Fruit fly (Drosophila melanogaster) whole organism, embryonic: ENCODE data around the gene CG43439.

Source experiments
- Adf1 ChIP-seq: fragments of 200-800 bp; sonication (Bioruptor generic); IDR thresholded peaks from 2 replicates; pipeline ENCODE4 v1.3.6; 2022; ENCODE audit warnings: missing biosample characterization, missing genetic modification characterization
- Atf6 ChIP-seq: fragments of 200-800 bp; sonication (Bioruptor generic); IDR thresholded peaks from 2 replicates; pipeline ENCODE4 v1.3.6; 2022; ENCODE audit warnings: missing biosample characterization, missing genetic modification characterization
- CG10267 ChIP-seq: fragments of 200-800 bp; sonication (Bioruptor generic); optimal IDR thresholded peaks from 2 replicates; lab custom pipeline; 2018; ENCODE audit warnings: missing biosample characterization, mild to moderate bottlenecking, missing genetic modification characterization, moderate library complexity
- CG11247 ChIP-seq: fragments of 200-800 bp; sonication (Bioruptor generic); IDR thresholded peaks from 2 replicates; pipeline ENCODE4 v1.3.6; 2022; ENCODE audit warnings: missing biosample characterization, missing genetic modification characterization
- CG11456 ChIP-seq: fragments of 200-800 bp; sonication (Bioruptor generic); IDR thresholded peaks from 3 replicates; pipeline ENCODE4 v1.3.6; 2022; ENCODE audit warnings: missing biosample characterization, missing genetic modification characterization
- CG11560 ChIP-seq: fragments of 200-800 bp; sonication (Bioruptor generic); IDR thresholded peaks from 3 replicates; pipeline ENCODE4 v1.3.6; 2022; ENCODE audit warnings: missing biosample characterization, missing genetic modification characterization
- CG12071 ChIP-seq: fragments of 200-800 bp; sonication (Bioruptor generic); optimal IDR thresholded peaks from 3 replicates; lab custom pipeline; 2018; ENCODE audit warnings: missing biosample characterization, mild to moderate bottlenecking, missing genetic modification characterization
- CG17612 ChIP-seq: fragments of 200-800 bp; sonication (Bioruptor generic); IDR thresholded peaks from 2 replicates; pipeline ENCODE4 v1.3.6; 2022; ENCODE audit warnings: missing biosample characterization, missing genetic modification characterization
- CG17912 ChIP-seq: fragments of 200-800 bp; sonication (Bioruptor generic); optimal IDR thresholded peaks from 2 replicates; lab custom pipeline; 2018; ENCODE audit warnings: missing biosample characterization, mild to moderate bottlenecking, missing genetic modification characterization
- CG1792 ChIP-seq: fragments of 200-800 bp; sonication (Bioruptor generic); optimal IDR thresholded peaks from 2 replicates; lab custom pipeline; 2016; ENCODE audit warnings: missing biosample characterization, missing genetic modification characterization
- CG2116 ChIP-seq: fragments of 200-800 bp; sonication (Bioruptor generic); optimal IDR thresholded peaks from 3 replicates; lab custom pipeline; 2018; ENCODE audit warnings: missing biosample characterization, mild to moderate bottlenecking, missing genetic modification characterization
- CG2889 ChIP-seq: fragments of 200-800 bp; sonication (Bioruptor generic); IDR thresholded peaks from 3 replicates; pipeline ENCODE4 v1.3.6; 2022; ENCODE audit warnings: missing biosample characterization, missing genetic modification characterization
- CG3847 ChIP-seq: fragments of 200-800 bp; sonication (Bioruptor generic); IDR thresholded peaks from 2 replicates; pipeline ENCODE4 v1.3.6; 2022; ENCODE audit warnings: missing biosample characterization, missing genetic modification characterization
- CG43689 ChIP-seq: fragments of 200-800 bp; sonication (Bioruptor generic); IDR thresholded peaks from 2 replicates; pipeline ENCODE4 v1.3.6; 2022; ENCODE audit warnings: missing biosample characterization, missing genetic modification characterization
- CG4424 ChIP-seq: fragments of 200-800 bp; sonication (Bioruptor generic); optimal IDR thresholded peaks from 3 replicates; lab custom pipeline; 2016; ENCODE audit warnings: missing biosample characterization, missing genetic modification characterization
- CG7556 ChIP-seq: fragments of 200-800 bp; sonication (Bioruptor generic); optimal IDR thresholded peaks from 2 replicates; lab custom pipeline; 2017; ENCODE audit warnings: missing biosample characterization, mild to moderate bottlenecking, missing genetic modification characterization
- CG7786 ChIP-seq: fragments of 200-800 bp; sonication (Bioruptor generic); optimal IDR thresholded peaks from 2 replicates; lab custom pipeline; 2016; ENCODE audit warnings: missing biosample characterization, missing genetic modification characterization
- CG8944 ChIP-seq: fragments of 200-800 bp; sonication (Bioruptor generic); optimal IDR thresholded peaks from 3 replicates; lab custom pipeline; 2016; ENCODE audit warnings: missing biosample characterization, missing genetic modification characterization
- CG9932 ChIP-seq: fragments of 200-800 bp; sonication (Bioruptor generic); IDR thresholded peaks from 2 replicates; pipeline ENCODE4 v1.3.6; 2022; ENCODE audit warnings: missing biosample characterization, missing genetic modification characterization
- CTCF ChIP-seq: fragments of 200-800 bp; sonication (Bioruptor generic); optimal IDR thresholded peaks from 2 replicates; lab custom pipeline; 2017; ENCODE audit warnings: missing biosample characterization, mild to moderate bottlenecking, missing genetic modification characterization, moderate library complexity
- CrebB ChIP-seq: fragments of 200-800 bp; sonication (Bioruptor generic); optimal IDR thresholded peaks from 3 replicates; lab custom pipeline; 2018; ENCODE audit warnings: missing biosample characterization, mild to moderate bottlenecking, missing genetic modification characterization
- Drgx ChIP-seq: fragments of 200-800 bp; sonication (Bioruptor generic); IDR thresholded peaks from 2 replicates; pipeline ENCODE4 v1.3.6; 2022; ENCODE audit warnings: missing biosample characterization, missing genetic modification characterization
- ERR ChIP-seq: fragments of 200-800 bp; sonication (Bioruptor generic); optimal IDR thresholded peaks from 2 replicates; lab custom pipeline; 2016; ENCODE audit warnings: missing biosample characterization, missing genetic modification characterization
- H2.0 ChIP-seq: fragments of 200-800 bp; sonication (Bioruptor generic); IDR thresholded peaks from 2 replicates; pipeline ENCODE4 v1.3.6; 2022; ENCODE audit warnings: missing biosample characterization, missing genetic modification characterization
- Hmx ChIP-seq: fragments of 200-800 bp; sonication (Bioruptor generic); optimal IDR thresholded peaks from 2 replicates; lab custom pipeline; 2016; ENCODE audit warnings: missing biosample characterization, missing genetic modification characterization
- Hr78 ChIP-seq, 2 experiments: fragments of 200-800 bp in 1 of 2; fragments of >200 bp in 1 of 2; sonication (Bioruptor generic) in 1 of 2; optimal IDR thresholded peaks; 2 replicates each; lab custom pipeline; 2017 to 2019; ENCODE audit warnings: missing biosample characterization in 2 of 2, missing genetic modification characterization in 2 of 2, mild to moderate bottlenecking in 1 of 2, moderate library complexity in 1 of 2
- Kr ChIP-seq: fragments of 200-800 bp; sonication (Bioruptor generic); optimal IDR thresholded peaks from 2 replicates; lab custom pipeline; 2017; ENCODE audit warnings: missing biosample characterization, mild to moderate bottlenecking, missing genetic modification characterization
- Mad ChIP-seq: fragments of 200-800 bp; sonication (Bioruptor generic); optimal IDR thresholded peaks from 2 replicates; lab custom pipeline; 2016; ENCODE audit warnings: missing biosample characterization, missing genetic modification characterization
- Poxn ChIP-seq: fragments of 200-800 bp; sonication (Bioruptor generic); IDR thresholded peaks from 2 replicates; pipeline ENCODE4 v1.3.6; 2022; ENCODE audit warnings: missing biosample characterization, missing genetic modification characterization
- Sry-β ChIP-seq: fragments of 200-800 bp; sonication (Bioruptor generic); optimal IDR thresholded peaks from 2 replicates; lab custom pipeline; 2018; ENCODE audit warnings: missing biosample characterization, mild to moderate bottlenecking, missing genetic modification characterization, moderate library complexity
- Taf1 ChIP-seq: fragments of 200-800 bp; sonication (Bioruptor generic); IDR thresholded peaks from 2 replicates; pipeline ENCODE4 v1.3.6; 2022; ENCODE audit warnings: missing biosample characterization, missing genetic modification characterization
- ap ChIP-seq: fragments of 200-800 bp; sonication (Bioruptor generic); IDR thresholded peaks from 2 replicates; pipeline ENCODE4 v1.3.6; 2022; ENCODE audit warnings: missing biosample characterization, missing genetic modification characterization
- ase ChIP-seq: fragments of 200-800 bp; sonication (Bioruptor generic); IDR thresholded peaks from 3 replicates; pipeline ENCODE4 v1.3.6; 2022; ENCODE audit warnings: missing biosample characterization, missing genetic modification characterization
- caup ChIP-seq: fragments of 200-800 bp; sonication (Bioruptor generic); optimal IDR thresholded peaks from 3 replicates; lab custom pipeline; 2017; ENCODE audit warnings: missing biosample characterization, mild to moderate bottlenecking, missing genetic modification characterization, moderate library complexity; ENCODE audit not compliant: severe bottlenecking
- chinmo ChIP-seq: fragments of 200-800 bp; sonication (Bioruptor generic); IDR thresholded peaks from 4 replicates; pipeline ENCODE4 v1.3.6; 2022; ENCODE audit warnings: missing biosample characterization, missing genetic modification characterization; ENCODE audit not compliant: partially characterized antibody
- ci ChIP-seq: fragments of 200-800 bp; sonication (Bioruptor generic); IDR thresholded peaks from 3 replicates; pipeline ENCODE4 v1.3.6; 2022; ENCODE audit warnings: missing biosample characterization, missing genetic modification characterization
- crp ChIP-seq, 2 experiments: fragments of 200-800 bp; sonication (Bioruptor generic); optimal IDR thresholded peaks; 2 replicates in 1 of 2; 3 replicates in 1 of 2; lab custom pipeline; 2017; ENCODE audit warnings: missing biosample characterization in 2 of 2, missing genetic modification characterization in 2 of 2, mild to moderate bottlenecking in 1 of 2, moderate library complexity in 1 of 2
- da ChIP-seq: fragments of 200-800 bp; sonication (Bioruptor generic); optimal IDR thresholded peaks from 2 replicates; lab custom pipeline; 2016; ENCODE audit warnings: missing biosample characterization, missing genetic modification characterization
- dmrt99B ChIP-seq: fragments of 200-800 bp; sonication (Bioruptor generic); optimal IDR thresholded peaks from 2 replicates; lab custom pipeline; 2018; ENCODE audit warnings: missing biosample characterization, mild to moderate bottlenecking, missing genetic modification characterization, moderate library complexity
- dpn ChIP-seq, 2 experiments: fragments of 200-800 bp; sonication (Bioruptor generic); optimal IDR thresholded peaks; 3 replicates each; lab custom pipeline; 2016; ENCODE audit warnings: missing biosample characterization in 2 of 2, missing genetic modification characterization in 2 of 2
- fd64A ChIP-seq: fragments of 200-800 bp; sonication (Bioruptor generic); optimal IDR thresholded peaks from 3 replicates; lab custom pipeline; 2018; ENCODE audit warnings: missing biosample characterization, mild to moderate bottlenecking, missing genetic modification characterization
- gsb ChIP-seq: fragments of 200-800 bp; sonication (Bioruptor generic); IDR thresholded peaks from 2 replicates; pipeline ENCODE4 v1.3.6; 2022; ENCODE audit warnings: missing biosample characterization, missing genetic modification characterization
- insv ChIP-seq, 2 experiments: fragments of 200-800 bp; sonication (Bioruptor generic); optimal IDR thresholded peaks; 3 replicates each; lab custom pipeline; 2016 to 2018; ENCODE audit warnings: missing biosample characterization in 2 of 2, missing genetic modification characterization in 2 of 2
- klu ChIP-seq: fragments of 200-800 bp; sonication (Bioruptor generic); IDR thresholded peaks from 2 replicates; pipeline ENCODE4 v1.3.6; 2022; ENCODE audit warnings: missing biosample characterization, missing genetic modification characterization
- sqz ChIP-seq: fragments of 200-800 bp; sonication (Bioruptor generic); optimal IDR thresholded peaks from 3 replicates; lab custom pipeline; 2018; ENCODE audit warnings: missing biosample characterization, mild to moderate bottlenecking, missing genetic modification characterization
- stwl ChIP-seq: fragments of 200-800 bp; sonication (Bioruptor generic); optimal IDR thresholded peaks from 3 replicates; lab custom pipeline; 2018; ENCODE audit warnings: missing biosample characterization, mild to moderate bottlenecking, missing genetic modification characterization, moderate library complexity
- tap ChIP-seq: fragments of 200-800 bp; optimal IDR thresholded peaks from 3 replicates; lab custom pipeline; 2019; ENCODE audit warnings: missing biosample characterization, mild to moderate bottlenecking, missing genetic modification characterization, moderate library complexity
- toy ChIP-seq: fragments of 200-800 bp; sonication (Bioruptor generic); IDR thresholded peaks from 2 replicates; pipeline ENCODE4 v1.3.6; 2022; ENCODE audit warnings: missing biosample characterization, missing genetic modification characterization
- unpg ChIP-seq: fragments of 200-800 bp; sonication (Bioruptor generic); optimal IDR thresholded peaks from 3 replicates; lab custom pipeline; 2018; ENCODE audit warnings: missing biosample characterization, mild to moderate bottlenecking, missing genetic modification characterization, moderate library complexity
- zen ChIP-seq: fragments of 200-800 bp; sonication (Bioruptor generic); optimal IDR thresholded peaks from 3 replicates; lab custom pipeline; 2018; ENCODE audit warnings: missing biosample characterization, mild to moderate bottlenecking, missing genetic modification characterization, moderate library complexity
- zen2 ChIP-seq: fragments of 200-800 bp; sonication (Bioruptor generic); IDR thresholded peaks from 3 replicates; pipeline ENCODE4 v1.3.6; 2022; ENCODE audit warnings: missing biosample characterization, missing genetic modification characterization; ENCODE audit not compliant: partially characterized antibody

CG43439 gene

DNA sequence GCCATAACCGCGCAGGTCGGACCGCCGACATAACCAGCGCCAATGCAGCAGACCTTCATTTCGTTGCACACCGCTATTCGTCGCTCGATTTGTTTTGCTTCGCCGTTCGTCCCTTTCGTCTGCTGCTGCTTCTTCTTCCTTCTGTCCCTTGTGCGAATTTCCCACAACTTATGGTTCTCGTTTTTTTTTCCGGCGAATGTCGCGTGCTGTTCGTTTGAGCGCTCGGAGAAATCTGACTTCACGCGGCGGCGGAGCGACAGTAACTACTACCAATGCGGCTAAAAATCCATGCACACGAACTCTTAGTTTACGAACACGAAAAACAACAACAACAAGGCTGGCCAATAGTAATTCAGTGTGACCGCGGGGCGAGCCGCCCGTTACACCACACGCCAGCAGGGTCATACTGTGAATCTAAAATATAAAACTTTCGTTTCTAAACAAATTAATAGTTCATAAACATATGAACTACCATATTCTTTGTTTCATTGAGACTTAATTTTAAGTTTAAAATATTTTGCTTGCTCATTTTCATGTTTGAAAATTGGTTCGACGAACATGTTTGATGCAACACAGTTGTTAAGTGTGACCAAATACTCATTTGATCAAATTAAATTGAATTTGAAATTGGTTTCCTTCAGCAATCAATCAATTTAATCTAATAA is 19.8 kb downstream of the CG43439 start, which contains the start of gene sgl (continued):
- TF ChIP-seq crp (GFP tag; optimal IDR thresholded peaks at IDR 0.05; lab: Kevin White, UChicago) (no peak), tap (tag; lab: Kevin White, UChicago) (no peak), fd64A (GFP tag; lab: Kevin White, UChicago) (no peak), Taf1 (no peak), CG2116 (GFP tag; lab: Kevin White, UChicago) (peak; percentile 47), klu (GFP tag; lab: Robert Waterston, UW) (no peak), Adf1 (GFP tag; lab: Robert Waterston, UW) (peak; percentile 60; the same call in 1 of the 2 replicates), CG10267 (tag; lab: Kevin White, UChicago) (peak; percentile 70), dpn (GFP tag; optimal IDR thresholded peaks at IDR 0.05; lab: Kevin White, UChicago) (peak in 1 of 2 experiments; percentile 42), toy (no peak), CG4424 (GFP tag; lab: Kevin White, UChicago) (peak; percentile 19), CrebB (tag; lab: Kevin White, UChicago) (peak; percentile 22), ap (GFP tag; lab: Robert Waterston, UW) (no peak), CG8944 (GFP tag; lab: Kevin White, UChicago) (no peak), ci (GFP tag; lab: Robert Waterston, UW) (peak; percentile 76), sqz (GFP tag; lab: Kevin White, UChicago) (peak; percentile 81), ase (no peak), CG7786 (GFP tag; lab: Kevin White, UChicago) (peak; percentile 18), CG7556 (no peak), Atf6 (peak; percentile 42; the same call in 1 of the 2 replicates), unpg (no peak), chinmo (GFP tag; lab: Robert Waterston, UW) (peak; percentile 93; the same call in 3 of the 4 replicates), CG1792 (GFP tag; lab: Kevin White, UChicago) (no peak), CG12071 (GFP tag; lab: Kevin White, UChicago) (peak; percentile 3), H2.0 (GFP tag; lab: Robert Waterston, UW) (no peak), zen2 (GFP tag; lab: Robert Waterston, UW) (no peak), CG43689 (no peak), Sry-β (peak; percentile 50), CG9932 (GFP tag; lab: Robert Waterston, UW) (peak; percentile 48), Hr78 (GFP tag; optimal IDR thresholded peaks at IDR 0.05; lab: Kevin White, UChicago) (no peak), dmrt99B (tag; lab: Kevin White, UChicago) (no peak), insv (GFP tag; optimal IDR thresholded peaks at IDR 0.05; lab: Kevin White, UChicago) (peak; percentile 41 to 93), CTCF (GFP tag; lab: Kevin White, UChicago) (no peak), Hmx (GFP tag; lab: Kevin White, UChicago) (no peak), CG17612 (GFP tag; lab: Robert Waterston, UW) (no peak), zen (tag; lab: Kevin White, UChicago) (peak; percentile 30), ERR (GFP tag; lab: Kevin White, UChicago) (peak; percentile 1), gsb (GFP tag; lab: Robert Waterston, UW) (no peak), caup (peak; percentile 60), CG17912 (GFP tag; lab: Kevin White, UChicago) (peak; percentile 61), CG3847 (GFP tag; lab: Robert Waterston, UW) (no peak), CG11456 (GFP tag; lab: Robert Waterston, UW) (peak; percentile 66; the same call in 2 of the 3 replicates), da (GFP tag; lab: Kevin White, UChicago) (no peak), CG11247 (peak; percentile 36; the same call in 1 of the 2 replicates), Drgx (peak; percentile 72), CG2889 (no peak), CG11560 (tag; lab: Robert Waterston, UW) (no peak), Mad (GFP tag; lab: Kevin White, UChicago) (peak; percentile 62), Kr (no peak), Poxn (no peak), stwl (tag; lab: Kevin White, UChicago) (peak; percentile 99)
